Worm (Caenorhabditis elegans) whole organism, late embryonic: ENCODE measurements around the gene rfl-1.

Source experiments
- ceh-19 ChIP-seq: fragments of 200-800 bp; sonication (Bioruptor generic); optimal IDR thresholded peaks from 2 replicates; lab custom pipeline; 2018; ENCODE audit warnings: mild to moderate bottlenecking, missing genetic modification characterization, missing compliant biosample characterization
- ets-4 ChIP-seq: sonication (generic microtip); optimal IDR thresholded peaks from 2 replicates; lab custom pipeline; 2016; ENCODE audit warnings: missing genetic modification characterization, missing compliant biosample characterization
- eyg-1 ChIP-seq: sonication (generic microtip); optimal IDR thresholded peaks from 2 replicates; lab custom pipeline; 2016; ENCODE audit warnings: missing genotype, missing genetic modification characterization, missing compliant biosample characterization
- hlh-30 ChIP-seq: sonication (generic microtip); optimal IDR thresholded peaks from 2 replicates; lab custom pipeline; 2017; ENCODE audit warnings: antibody characterized with exemption, missing genetic modification characterization, missing compliant biosample characterization; ENCODE audit not compliant: insufficient read depth
- pqm-1 ChIP-seq: sonication (generic microtip); optimal IDR thresholded peaks from 2 replicates; lab custom pipeline; 2016; ENCODE audit warnings: missing genetic modification characterization, missing compliant biosample characterization
- sdc-2 ChIP-seq: sonication (generic microtip); optimal IDR thresholded peaks from 2 replicates; lab custom pipeline; 2016; ENCODE audit warnings: missing genotype, missing genetic modification characterization, missing compliant biosample characterization
- unc-55 ChIP-seq: sonication (generic microtip); optimal IDR thresholded peaks from 2 replicates; lab custom pipeline; 2017; ENCODE audit warnings: missing biosample characterization, missing genetic modification reagents, missing genetic modification characterization

DNA sequence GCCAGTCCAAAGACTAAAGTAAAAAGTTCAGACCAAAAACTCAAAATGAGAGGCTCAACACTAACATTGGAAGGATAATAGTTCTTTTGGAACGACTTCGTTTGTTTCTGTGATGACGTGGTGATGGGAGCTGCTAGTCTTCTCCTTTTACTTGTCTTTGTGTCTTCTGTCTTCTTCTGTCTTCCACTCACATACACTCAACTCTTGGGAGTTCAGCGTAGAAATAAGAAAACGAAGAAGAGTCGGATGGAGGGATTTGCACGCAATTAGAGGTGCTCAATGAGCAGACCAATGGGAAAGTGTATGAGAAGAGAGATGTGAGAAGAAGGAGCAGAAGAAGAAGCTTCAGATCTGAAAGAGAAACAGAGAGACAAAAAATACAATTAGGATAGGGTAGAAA is 8.9 kb upstream of the rfl-1 start:
- TF ChIP-seq eyg-1: no peak
- no peak for TF ChIP-seq unc-55 (GFP tag; lab: Kevin White, UChicago)
- no peak for TF ChIP-seq sdc-2 (tag; lab: Kevin White, UChicago)
- TF ChIP-seq pqm-1 (tag; lab: Kevin White, UChicago): no peak
- TF ChIP-seq ceh-19 (GFP tag; lab: Kevin White, UChicago): no peak
- TF ChIP-seq hlh-30 (tag; lab: Kevin White, UChicago): no peak
- no peak for TF ChIP-seq ets-4
